Fruit fly (Drosophila melanogaster): Measurements from ENCODE around the gene CG12402.

Gene CG12402

dm6 chr3R:14108158-14108921 is at the start of gene CG12402 (continued):
- TF ChIP-seq CG31388 (GFP tag; optimal IDR thresholded peaks at IDR 0.05) (peak; percentile 55), CG3163 (GFP tag; optimal IDR thresholded peaks at IDR 0.05) (peak; percentile 55), HLH54F (GFP tag; optimal IDR thresholded peaks at IDR 0.05) (peak; percentile 19), chm (GFP tag; IDR thresholded peaks at IDR 0.05) (peak; percentile 90), CG11398 (GFP tag; optimal IDR thresholded peaks at IDR 0.05) (no peak), gce (GFP tag; IDR thresholded peaks at IDR 0.05) (peak; percentile 84), tup (GFP tag; optimal IDR thresholded peaks at IDR 0.05) (peak; percentile 45), Med (GFP tag) (peak; percentile 94), bsh (GFP tag; optimal IDR thresholded peaks at IDR 0.05) (peak in 1 of 2 experiments; percentile 82), luna (GFP tag; optimal IDR thresholded peaks at IDR 0.05) (no peak), Oaz (GFP tag; IDR thresholded peaks at IDR 0.05) (peak; percentile 75), CG11093 (GFP tag; IDR thresholded peaks at IDR 0.05) (peak; percentile 76; the same call in 2 of the 3 replicates), CG2889 (GFP tag; IDR thresholded peaks at IDR 0.05) (peak; percentile 44; the same call in 1 of the 3 replicates), CG6689 (GFP tag; IDR thresholded peaks at IDR 0.05) (peak; percentile 89), Dp (GFP tag; optimal IDR thresholded peaks at IDR 0.05) (peak; percentile 12), CG3281 (GFP tag; optimal IDR thresholded peaks at IDR 0.05) (peak; percentile 72), CG16863 (GFP tag; optimal IDR thresholded peaks at IDR 0.05) (peak; percentile 71), pho (GFP tag; optimal IDR thresholded peaks at IDR 0.05) (peak; percentile 36), Xbp1 (GFP tag; optimal IDR thresholded peaks at IDR 0.05) (peak; percentile 85), fd96Cb (tag; optimal IDR thresholded peaks at IDR 0.05) (peak; percentile 86), Kr (GFP tag; optimal IDR thresholded peaks at IDR 0.05) (peak; percentile 60), Xrp1 (GFP tag; IDR thresholded peaks at IDR 0.05) (peak; percentile 91), Stat92E (GFP tag; optimal IDR thresholded peaks at IDR 0.05) (peak in 1 of 3 experiments; percentile 89), CG3407 (GFP tag; optimal IDR thresholded peaks at IDR 0.05) (peak; percentile 66), dm (GFP tag; optimal IDR thresholded peaks at IDR 0.05) (peak; percentile 60), Awh (GFP tag; IDR thresholded peaks at IDR 0.05) (peak; percentile 91), CG10462 (GFP tag; optimal IDR thresholded peaks at IDR 0.05) (peak; percentile 62), CG13624 (GFP tag; optimal IDR thresholded peaks at IDR 0.05) (peak; percentile 10), fd64A (GFP tag; optimal IDR thresholded peaks at IDR 0.05) (peak; percentile 38), ase (GFP tag; IDR thresholded peaks at IDR 0.05) (peak; percentile 85; the same call in 2 of the 3 replicates), CG13287 (GFP tag; IDR thresholded peaks at IDR 0.05; ENCODE audit: partially characterized antibody) (peak; percentile 57), lmd (GFP tag; IDR thresholded peaks at IDR 0.05) (peak; percentile 85), phol (tag; optimal IDR thresholded peaks at IDR 0.05) (peak; percentile 86), CG6683 (GFP tag; optimal IDR thresholded peaks at IDR 0.05) (peak; percentile 69), Lim3 (GFP tag; IDR thresholded peaks at IDR 0.05) (peak; percentile 34; the same call in 1 of the 2 replicates), CG2712 (tag; optimal IDR thresholded peaks at IDR 0.05) (peak; percentile 91), MESR4 (GFP tag; optimal IDR thresholded peaks at IDR 0.05) (no peak), CG10267 (tag; optimal IDR thresholded peaks at IDR 0.05) (peak; percentile 78), Spps (tag; optimal IDR thresholded peaks at IDR 0.05) (peak; percentile 40), CG9609 (GFP tag; optimal IDR thresholded peaks at IDR 0.05) (no peak), CrebB (tag; optimal IDR thresholded peaks at IDR 0.05) (peak; percentile 60), dan (GFP tag; IDR thresholded peaks at IDR 0.05) (no peak), fd102C (GFP tag; optimal IDR thresholded peaks at IDR 0.05) (no peak), bbx (GFP tag; IDR thresholded peaks at IDR 0.05; ENCODE audit: partially characterized antibody) (no peak), crol (GFP tag; IDR thresholded peaks at IDR 0.05) (peak; percentile 98), Eip74EF (GFP tag; optimal IDR thresholded peaks at IDR 0.05) (peak in 1 of 2 experiments; percentile 70), CG3838 (GFP tag; optimal IDR thresholded peaks at IDR 0.05) (no peak), Scr (GFP tag; IDR thresholded peaks at IDR 0.05; ENCODE audit: partially characterized antibody) (peak; percentile 46; the same call in 1 of the 2 replicates)
